Fruit fly (Drosophila melanogaster): ENCODE data around the gene GATAd.

Gene GATAd

DNA sequence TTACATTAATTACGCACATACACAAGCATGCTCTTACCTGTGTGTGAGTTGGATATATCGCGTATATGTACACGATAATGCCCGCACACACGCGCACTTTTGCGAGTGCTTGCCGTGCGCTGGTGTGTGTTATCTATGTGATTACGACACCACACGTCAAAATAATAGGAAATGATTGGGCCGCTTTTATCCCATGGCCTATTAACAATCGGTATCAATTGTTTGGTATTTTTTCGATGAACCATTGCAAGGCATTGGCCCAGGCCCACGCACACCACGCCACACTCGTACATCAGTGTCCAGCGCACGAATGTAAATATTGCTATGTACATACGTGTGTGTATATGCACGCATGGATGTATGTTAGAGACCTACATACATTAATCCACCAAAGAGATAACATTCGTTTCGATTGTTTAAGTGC lies 1.3 kb downstream of the GATAd start (continued):
- no peak for TF ChIP-seq Blimp-1 (GFP tag; optimal IDR thresholded peaks at IDR 0.05)
- TF ChIP-seq Hr4 (GFP tag; optimal IDR thresholded peaks at IDR 0.05), result peak; percentile 24
- no peak for TF ChIP-seq Gug (GFP tag; IDR thresholded peaks at IDR 0.05)
- peak; percentile 66 for TF ChIP-seq CG15336 (GFP tag; IDR thresholded peaks at IDR 0.05)
- no peak for TF ChIP-seq Sox15 (GFP tag; optimal IDR thresholded peaks at IDR 0.05)
- no peak for TF ChIP-seq CG4318 (GFP tag; optimal IDR thresholded peaks at IDR 0.05)
- no peak for TF ChIP-seq OdsH (GFP tag; optimal IDR thresholded peaks at IDR 0.05)
- no peak for TF ChIP-seq net (GFP tag; optimal IDR thresholded peaks at IDR 0.05)
- TF ChIP-seq vri (GFP tag; optimal IDR thresholded peaks at IDR 0.05), result peak; percentile 98
- peak in 1 of 2 experiments; percentile 81 for TF ChIP-seq ss (GFP tag; optimal IDR thresholded peaks at IDR 0.05)
- peak; percentile 33 for TF ChIP-seq CG10669 (GFP tag; optimal IDR thresholded peaks at IDR 0.05)
- TF ChIP-seq Hr38 (GFP tag; optimal IDR thresholded peaks at IDR 0.05), result no peak
- no peak for TF ChIP-seq CG8319 (GFP tag; optimal IDR thresholded peaks at IDR 0.05)
- no peak for TF ChIP-seq cyc (GFP tag; optimal IDR thresholded peaks at IDR 0.05)

DNA sequence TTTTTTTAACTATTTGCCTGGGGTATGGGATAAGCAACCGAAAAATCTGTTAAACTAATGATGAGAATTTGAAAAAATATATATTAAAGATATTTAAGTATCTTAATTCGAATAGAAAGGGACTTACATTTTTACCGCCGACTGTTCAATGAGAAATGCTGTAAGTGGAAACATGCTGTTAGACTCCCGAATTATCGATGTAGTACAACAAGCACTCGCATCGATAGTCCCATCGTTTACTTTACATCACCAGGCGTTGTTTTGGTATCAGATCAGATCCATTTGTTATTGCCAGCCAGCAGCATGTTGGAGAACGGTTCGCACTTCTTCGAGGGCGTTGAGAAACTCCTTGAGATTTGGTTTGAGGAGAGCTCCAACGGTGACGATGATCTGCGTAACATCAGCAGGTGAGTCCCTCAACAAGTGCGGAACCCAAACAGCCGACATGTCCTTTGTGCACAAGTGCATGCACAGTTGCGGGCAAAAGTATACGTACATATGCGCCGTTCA lies 5.7 kb downstream of the GATAd start, which contains the start of gene SamDC:
Gene SamDC (plus strand): TSS at position 246 of the 510 bp plus-strand sequence.
- TF ChIP-seq CG10631 (GFP tag; optimal IDR thresholded peaks at IDR 0.05) (peak; percentile 45), eg (GFP tag; IDR thresholded peaks at IDR 0.05) (no peak), Blimp-1 (GFP tag; optimal IDR thresholded peaks at IDR 0.05) (no peak), CG7368 (GFP tag; optimal IDR thresholded peaks at IDR 0.05) (no peak), CG8632 (GFP tag; optimal IDR thresholded peaks at IDR 0.05) (no peak), vri (GFP tag; optimal IDR thresholded peaks at IDR 0.05) (peak; percentile 44), fd59A (GFP tag; optimal IDR thresholded peaks at IDR 0.05) (no peak), CG8319 (GFP tag; optimal IDR thresholded peaks at IDR 0.05) (no peak), CG32006 (GFP tag; optimal IDR thresholded peaks at IDR 0.05) (no peak), net (GFP tag; optimal IDR thresholded peaks at IDR 0.05) (peak; percentile 13), CG10669 (GFP tag; optimal IDR thresholded peaks at IDR 0.05) (no peak), CG11762 (GFP tag; optimal IDR thresholded peaks at IDR 0.05; ENCODE audit: insufficient read depth) (no peak), CG31627 (GFP tag; optimal IDR thresholded peaks at IDR 0.05) (no peak), cyc (GFP tag; optimal IDR thresholded peaks at IDR 0.05) (peak; percentile 1), lz (GFP tag; optimal IDR thresholded peaks at IDR 0.05) (peak; percentile 15), Sox102F (GFP tag; optimal IDR thresholded peaks at IDR 0.05) (peak; percentile 8), Hr39 (GFP tag; optimal IDR thresholded peaks at IDR 0.05) (no peak), CG6854 (GFP tag; optimal IDR thresholded peaks at IDR 0.05) (peak; percentile 19), CG16779 (tag; optimal IDR thresholded peaks at IDR 0.05) (no peak), Eip75B (GFP tag; optimal IDR thresholded peaks at IDR 0.05) (peak; percentile 9), dac (GFP tag; optimal IDR thresholded peaks at IDR 0.05) (no peak), CG11294 (GFP tag; IDR thresholded peaks at IDR 0.05) (no peak), CG6163 (GFP tag; IDR thresholded peaks at IDR 0.05) (no peak), svp (GFP tag) (no peak), Lpt (GFP tag; optimal IDR thresholded peaks at IDR 0.05) (peak; percentile 16), OdsH (GFP tag; optimal IDR thresholded peaks at IDR 0.05) (peak; percentile 31), pdm3 (GFP tag; optimal IDR thresholded peaks at IDR 0.05) (peak; percentile 39), CG34406 (GFP tag; optimal IDR thresholded peaks at IDR 0.05) (no peak), Gug (GFP tag; IDR thresholded peaks at IDR 0.05) (no peak), topi (GFP tag; optimal IDR thresholded peaks at IDR 0.05) (peak; percentile 37), CG8119 (GFP tag; IDR thresholded peaks at IDR 0.05) (no peak), CG6808 (GFP tag; optimal IDR thresholded peaks at IDR 0.05) (no peak), CG1621 (tag; optimal IDR thresholded peaks at IDR 0.05) (no peak), Hr4 (GFP tag; optimal IDR thresholded peaks at IDR 0.05) (peak; percentile 28), Eip78C (GFP tag) (peak; percentile 73), CG6792 (GFP tag; optimal IDR thresholded peaks at IDR 0.05) (no peak), Ets21C (GFP tag; optimal IDR thresholded peaks at IDR 0.05) (no peak), CG9139 (GFP tag; optimal IDR thresholded peaks at IDR 0.05) (no peak), CG4318 (GFP tag; optimal IDR thresholded peaks at IDR 0.05) (no peak), fd85E (GFP tag; optimal IDR thresholded peaks at IDR 0.05) (no peak), CG6276 (GFP tag; optimal IDR thresholded peaks at IDR 0.05) (no peak), Sox15 (GFP tag; optimal IDR thresholded peaks at IDR 0.05) (no peak), fkh (GFP tag; optimal IDR thresholded peaks at IDR 0.05) (peak; percentile 78), Ets96B (tag; optimal IDR thresholded peaks at IDR 0.05) (no peak), CG15336 (GFP tag; IDR thresholded peaks at IDR 0.05) (peak; percentile 63), Eip93F (GFP tag; optimal IDR thresholded peaks at IDR 0.05) (peak; percentile 25), achi (GFP tag; optimal IDR thresholded peaks at IDR 0.05) (peak; percentile 1)

Measured in whole organism, prepupa.